Worm (Caenorhabditis elegans): ENCODE data around the gene nhr-232.

DNA sequence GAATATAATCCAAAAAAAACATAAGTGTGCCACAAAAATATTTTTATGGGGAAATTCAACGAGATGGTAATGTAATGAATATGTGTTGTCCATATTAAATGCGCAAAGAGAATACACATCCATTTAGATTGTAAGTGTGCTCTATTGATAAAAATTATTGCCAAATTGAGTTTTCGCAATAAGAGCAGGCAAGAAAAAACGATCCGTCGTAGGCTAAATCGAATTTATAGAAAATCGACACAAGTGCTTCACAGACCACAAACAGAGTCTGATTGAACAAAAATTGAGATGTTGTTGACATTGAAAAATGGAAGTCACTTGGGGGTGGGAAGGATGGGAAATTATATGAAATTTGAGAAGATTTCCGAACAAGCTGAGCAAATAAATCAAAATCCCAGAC lies 9.0 kb downstream of the nhr-232 start:
- no peak for TF ChIP-seq flt-1 (GFP tag; IDR thresholded peaks at IDR 0.05)
- TF ChIP-seq hmbx-1 (tag; optimal IDR thresholded peaks at IDR 0.05), result no peak
- no peak for TF ChIP-seq ama-1 (optimal IDR thresholded peaks at IDR 0.05)
- TF ChIP-seq tra-4 (tag; optimal IDR thresholded peaks at IDR 0.05), result no peak
- TF ChIP-seq ets-7 (tag; optimal IDR thresholded peaks at IDR 0.05), result no peak
- TF ChIP-seq hnd-1 (tag; optimal IDR thresholded peaks at IDR 0.05), result no peak
- no peak for TF ChIP-seq pes-1 (GFP tag; IDR thresholded peaks at IDR 0.05)
- no peak for TF ChIP-seq ceh-13 (GFP tag; optimal IDR thresholded peaks at IDR 0.05)
- no peak for TF ChIP-seq scrt-1 (GFP tag; IDR thresholded peaks at IDR 0.05)
- no peak for TF ChIP-seq tbx-37 (GFP tag; conservative IDR thresholded peaks at IDR 0.05)
